Fruit fly (Drosophila melanogaster) whole organism, wandering third instar larva: Measurements from ENCODE around the gene CG7300.
A peak's percentile ranks its signal among the peaks of the same experiment; 100 is the strongest.

ENCODE experiments used
- Abd-B ChIP-seq: fragments of >200 bp; optimal IDR thresholded peaks from 2 replicates; lab custom pipeline; 2017; ENCODE audit warnings: missing biosample characterization, missing genetic modification characterization
- CG9705 ChIP-seq: fragments of 200-800 bp; sonication (Bioruptor generic); optimal IDR thresholded peaks from 2 replicates; lab custom pipeline; 2018; ENCODE audit warnings: missing biosample characterization, mild to moderate bottlenecking, missing genetic modification characterization
- CrebA ChIP-seq: fragments of 200-800 bp; sonication (Bioruptor generic); optimal IDR thresholded peaks from 2 replicates; lab custom pipeline; 2016; ENCODE audit warnings: missing biosample characterization, mild to moderate bottlenecking, missing genetic modification characterization, borderline replicate concordance
- GATAd ChIP-seq: sonication (Bioruptor generic); optimal IDR thresholded peaks from 2 replicates; lab custom pipeline; 2016; ENCODE audit warnings: missing biosample characterization, missing genetic modification characterization
- HLH106 ChIP-seq: fragments of 200-800 bp; optimal IDR thresholded peaks from 3 replicates; lab custom pipeline; 2019; ENCODE audit warnings: missing biosample characterization, mild to moderate bottlenecking, missing genetic modification characterization, moderate library complexity
- Hnf4 ChIP-seq: fragments of 200-800 bp; sonication (Bioruptor generic); optimal IDR thresholded peaks from 2 replicates; lab custom pipeline; 2016; ENCODE audit warnings: missing biosample characterization, mild to moderate bottlenecking, missing genetic modification characterization
- Hr78 ChIP-seq: fragments of >200 bp; optimal IDR thresholded peaks from 2 replicates; lab custom pipeline; 2017; ENCODE audit warnings: missing biosample characterization, missing genetic modification characterization
- Hr83 ChIP-seq: fragments of 200-300 bp; sonication (Bioruptor generic); optimal IDR thresholded peaks from 2 replicates; lab custom pipeline; 2016; ENCODE audit warnings: missing biosample characterization, mild to moderate bottlenecking, missing genetic modification characterization, moderate library complexity; ENCODE audit not compliant: poor library complexity, severe bottlenecking
- Myc ChIP-seq: fragments of >200 bp; optimal IDR thresholded peaks from 2 replicates; lab custom pipeline; 2017
- N ChIP-seq: fragments of >200 bp; optimal IDR thresholded peaks from 2 replicates; lab custom pipeline; 2018; ENCODE audit warnings: missing biosample characterization, missing external identifiers, missing genetic modification characterization
- OdsH ChIP-seq: fragments of 200-800 bp; sonication (Bioruptor generic); optimal IDR thresholded peaks from 2 replicates; lab custom pipeline; 2016; ENCODE audit warnings: missing biosample characterization, mild to moderate bottlenecking, missing genetic modification characterization
- Rel ChIP-seq, 2 experiments: fragments of 200-800 bp; sonication (Bioruptor generic) in 1 of 2; optimal IDR thresholded peaks; 2 replicates in 1 of 2; 3 replicates in 1 of 2; lab custom pipeline; 2016 to 2019; ENCODE audit warnings: mild to moderate bottlenecking in 2 of 2, missing biosample characterization in 2 of 2, missing genetic modification characterization in 2 of 2, moderate library complexity in 1 of 2
- Sp1 ChIP-seq: fragments of 200-800 bp; sonication (Bioruptor generic); optimal IDR thresholded peaks from 3 replicates; lab custom pipeline; 2019; ENCODE audit warnings: missing biosample characterization, mild to moderate bottlenecking, missing genetic modification characterization, moderate library complexity
- br ChIP-seq: fragments of 200-800 bp; sonication (Bioruptor generic); optimal IDR thresholded peaks from 2 replicates; lab custom pipeline; 2016; ENCODE audit warnings: missing biosample characterization, missing genetic modification characterization
- brk ChIP-seq: fragments of 200-800 bp; sonication (Bioruptor generic); optimal IDR thresholded peaks from 2 replicates; lab custom pipeline; 2016; ENCODE audit warnings: missing biosample characterization, mild to moderate bottlenecking, missing genetic modification characterization
- dl ChIP-seq, 2 experiments: fragments of 175-275, 200-275 bp in 1 of 2; fragments of 200-275 bp in 1 of 2; sonication (Bioruptor generic); optimal IDR thresholded peaks; lab custom pipeline; 2018; ENCODE audit warnings: mild to moderate bottlenecking in 2 of 2, missing biosample characterization in 2 of 2, missing genetic modification characterization in 2 of 2, moderate library complexity in 2 of 2; ENCODE audit not compliant: partially characterized antibody in 2 of 2, insufficient read depth in 1 of 2
- dmrt93B ChIP-seq: fragments of 200-800 bp; sonication (Bioruptor generic); optimal IDR thresholded peaks from 2 replicates; lab custom pipeline; 2018; ENCODE audit warnings: missing biosample characterization, mild to moderate bottlenecking, missing genetic modification characterization
- ey ChIP-seq: fragments of 200-800 bp; sonication (Bioruptor generic); optimal IDR thresholded peaks from 2 replicates; lab custom pipeline; 2016; ENCODE audit warnings: missing biosample characterization, missing genetic modification characterization
- foxo ChIP-seq, 2 experiments: fragments of 200-800 bp; sonication (Bioruptor generic); optimal IDR thresholded peaks; 2 replicates in 1 of 2; 3 replicates in 1 of 2; lab custom pipeline; 2016 to 2017; ENCODE audit warnings: missing biosample characterization in 2 of 2, missing genetic modification characterization in 2 of 2
- h ChIP-seq: fragments of 200-800 bp; sonication (Bioruptor generic); optimal IDR thresholded peaks from 3 replicates; lab custom pipeline; 2016; ENCODE audit warnings: missing biosample characterization, mild to moderate bottlenecking, missing genetic modification characterization
- jim ChIP-seq: fragments of 175-275, 200-325 bp; sonication (Bioruptor generic); optimal IDR thresholded peaks from 2 replicates; lab custom pipeline; 2016; ENCODE audit warnings: missing biosample characterization, mild to moderate bottlenecking, missing genetic modification characterization
- lola ChIP-seq: fragments of >200 bp; optimal IDR thresholded peaks from 2 replicates; lab custom pipeline; 2017; ENCODE audit warnings: missing biosample characterization, missing genetic modification characterization
- psq ChIP-seq: fragments of 200-800 bp; sonication (Bioruptor generic); optimal IDR thresholded peaks from 3 replicates; lab custom pipeline; 2017; ENCODE audit warnings: missing biosample characterization, mild to moderate bottlenecking, missing genetic modification characterization, moderate library complexity
- rgr ChIP-seq: fragments of 200-800 bp; sonication (Bioruptor generic); optimal IDR thresholded peaks from 3 replicates; lab custom pipeline; 2016; ENCODE audit warnings: missing biosample characterization, mild to moderate bottlenecking, missing genetic modification characterization
- sage ChIP-seq: fragments of 200-800 bp; sonication (Bioruptor generic); optimal IDR thresholded peaks from 2 replicates; lab custom pipeline; 2016; ENCODE audit warnings: missing biosample characterization, mild to moderate bottlenecking, missing genetic modification characterization
- tai ChIP-seq: sonication (Bioruptor generic); optimal IDR thresholded peaks from 2 replicates; lab custom pipeline; 2016; ENCODE audit warnings: missing biosample characterization, missing genetic modification characterization
- woc ChIP-seq: sonication (Bioruptor generic); optimal IDR thresholded peaks from 2 replicates; lab custom pipeline; 2016; ENCODE audit warnings: missing biosample characterization, mild to moderate bottlenecking, missing genetic modification characterization

CG7300 gene

DNA sequence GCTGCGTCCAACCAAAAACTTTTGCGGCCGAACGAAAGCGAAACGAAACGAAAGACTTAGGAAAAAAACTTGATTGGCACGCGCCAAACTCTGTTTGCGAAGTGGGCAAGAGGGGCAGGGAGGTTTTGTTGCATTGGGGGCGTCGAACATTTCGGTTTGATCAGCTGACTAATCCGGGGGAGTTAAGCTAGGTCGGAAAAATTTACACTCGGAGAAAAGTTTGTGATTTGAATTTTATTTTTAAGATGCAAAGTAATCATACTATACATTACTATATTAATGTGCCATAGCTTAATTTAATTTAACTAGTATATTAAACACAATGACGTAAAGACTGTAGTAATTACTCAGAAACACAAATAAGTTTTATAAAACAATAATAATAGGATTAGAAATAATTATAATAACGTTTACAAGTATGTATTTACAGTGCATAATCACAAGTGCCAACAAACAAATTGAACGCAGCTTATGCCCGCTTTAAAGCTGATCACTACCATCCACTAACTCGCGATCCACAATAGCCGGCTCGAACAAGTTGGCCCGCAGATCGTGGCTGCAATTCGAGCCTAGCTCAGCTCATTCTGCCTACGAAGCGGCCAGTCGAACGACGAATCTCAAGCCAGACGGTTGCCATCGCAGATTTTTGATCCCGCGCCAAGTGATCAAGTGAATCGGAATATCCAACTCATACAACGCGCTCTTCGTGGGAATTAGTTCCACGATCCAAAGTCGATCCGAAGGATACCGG is 36.2 kb downstream of the CG7300 start, which contains the start of gene CG31871:
Gene CG31871, plus strand, starts transcription at position 592 of the 751 bp plus-strand sequence.
- peak; percentile 38 for TF ChIP-seq rgr (GFP tag; lab: Kevin White, UChicago)
- peak in 1 of 2 experiments; percentile 35 for TF ChIP-seq foxo (GFP tag; optimal IDR thresholded peaks at IDR 0.05; lab: Kevin White, UChicago)
- no peak for TF ChIP-seq CrebA (GFP tag; lab: Kevin White, UChicago)
- TF ChIP-seq Hnf4 (GFP tag; lab: Kevin White, UChicago) = no peak
- peak; percentile 20 for TF ChIP-seq psq (GFP tag; lab: Kevin White, UChicago)
- TF ChIP-seq Myc = no peak
- TF ChIP-seq h (GFP tag; lab: Kevin White, UChicago) = peak; percentile 69
- TF ChIP-seq dl (GFP tag; optimal IDR thresholded peaks at IDR 0.05; lab: Kevin White, UChicago; ENCODE audit: insufficient read depth in 1 of 2, partially characterized antibody in 2 of 2) = no peak
- TF ChIP-seq OdsH (GFP tag; lab: Kevin White, UChicago) = no peak

dm6 chr2L:10657981-10658380 is 39.9 kb downstream of the CG7300 start, which contains the start of gene CG45690:
Gene CG45690 (plus strand): TSS chr2L:10658281.
- TF ChIP-seq psq (GFP tag; lab: Kevin White, UChicago) (no peak), Abd-B (GFP tag; lab: Kevin White, UChicago) (no peak), OdsH (GFP tag; lab: Kevin White, UChicago) (no peak), foxo (GFP tag; optimal IDR thresholded peaks at IDR 0.05; lab: Kevin White, UChicago) (no peak), N (GFP tag; lab: Kevin White, UChicago) (no peak), woc (GFP tag; lab: Kevin White, UChicago) (no peak), tai (GFP tag; lab: Kevin White, UChicago) (no peak), rgr (GFP tag; lab: Kevin White, UChicago) (no peak), ey (GFP tag; lab: Kevin White, UChicago) (no peak), brk (GFP tag; lab: Kevin White, UChicago) (no peak), Myc (no peak), lola (no peak)

dm6 chr2L:10654520-10654919 is 43.3 kb downstream of the CG7300 start:
- no peak for TF ChIP-seq br (GFP tag; lab: Kevin White, UChicago)
- no peak for TF ChIP-seq woc (GFP tag; lab: Kevin White, UChicago)
- TF ChIP-seq ey (GFP tag; lab: Kevin White, UChicago) = no peak
- TF ChIP-seq lola = no peak
- TF ChIP-seq GATAd (GFP tag; lab: Kevin White, UChicago) = no peak
- no peak for TF ChIP-seq Sp1 (GFP tag; lab: Kevin White, UChicago)
- TF ChIP-seq Hr83 (GFP tag; lab: Kevin White, UChicago) = no peak

DNA sequence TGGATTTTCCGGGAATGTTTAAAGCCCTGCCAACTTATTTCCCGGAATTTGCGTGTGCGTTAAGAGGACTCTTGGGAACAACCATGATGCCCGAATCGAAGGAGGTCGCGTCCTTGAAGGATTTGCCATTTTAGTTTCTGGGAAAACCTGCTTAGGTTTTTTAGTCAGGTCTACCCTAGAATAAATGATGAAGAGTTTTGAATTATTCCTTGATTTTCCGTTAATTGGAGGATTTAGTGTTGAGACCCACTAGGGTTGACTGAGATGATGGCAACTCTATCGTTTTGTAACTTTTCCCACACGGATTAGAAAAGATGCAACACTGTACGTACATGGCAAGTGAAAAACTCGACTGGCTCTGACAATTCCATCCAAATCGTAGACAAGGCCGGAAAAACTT is 46.5 kb downstream of the CG7300 start, which contains the start of gene dbf:
Gene dbf, plus strand, starts transcription at position 301 of the 400 bp plus-strand sequence.
- TF ChIP-seq CrebA (GFP tag; lab: Kevin White, UChicago) (no peak), Hr78 (no peak), rgr (GFP tag; lab: Kevin White, UChicago) (no peak), Myc (no peak), ey (GFP tag; lab: Kevin White, UChicago) (no peak), psq (GFP tag; lab: Kevin White, UChicago) (no peak), jim (GFP tag; lab: Kevin White, UChicago) (no peak), dmrt93B (GFP tag; lab: Kevin White, UChicago) (no peak), h (GFP tag; lab: Kevin White, UChicago) (no peak), Hr83 (GFP tag; lab: Kevin White, UChicago) (no peak), GATAd (GFP tag; lab: Kevin White, UChicago) (no peak), Rel (GFP tag; optimal IDR thresholded peaks at IDR 0.05; lab: Kevin White, UChicago) (no peak), Rel (tag; optimal IDR thresholded peaks at IDR 0.05; lab: Kevin White, UChicago) (no peak), sage (GFP tag; lab: Kevin White, UChicago) (no peak), Sp1 (GFP tag; lab: Kevin White, UChicago) (no peak), woc (GFP tag; lab: Kevin White, UChicago) (no peak), CG9705 (GFP tag; lab: Kevin White, UChicago) (no peak), HLH106 (tag; lab: Kevin White, UChicago) (no peak)
